Fruit fly (Drosophila melanogaster) whole organism, embryonic: Measurements from ENCODE around the gene CG6962.

Experiments
- Antp ChIP-seq: fragments of 200-800 bp; sonication (Bioruptor generic); optimal IDR thresholded peaks from 3 replicates; lab custom pipeline; 2016; ENCODE audit warnings: missing biosample characterization, missing genetic modification characterization
- CG10565 ChIP-seq: fragments of 200-800 bp; sonication (Bioruptor generic); optimal IDR thresholded peaks from 3 replicates; lab custom pipeline; 2016; ENCODE audit warnings: missing biosample characterization, mild to moderate bottlenecking, missing genetic modification characterization
- CG14860 ChIP-seq: fragments of 200-800 bp; sonication (Bioruptor generic); IDR thresholded peaks from 3 replicates; pipeline ENCODE4 v1.3.6; 2022; ENCODE audit warnings: missing biosample characterization, missing genetic modification characterization; ENCODE audit not compliant: partially characterized antibody
- CG15011 ChIP-seq: fragments of 200-800 bp; sonication (Bioruptor generic); optimal IDR thresholded peaks from 3 replicates; lab custom pipeline; 2018; ENCODE audit warnings: missing biosample characterization, mild to moderate bottlenecking, missing genetic modification characterization
- CG15514 ChIP-seq: fragments of 200-800 bp; sonication (Bioruptor generic); optimal IDR thresholded peaks from 3 replicates; lab custom pipeline; 2017; ENCODE audit warnings: missing biosample characterization, missing genetic modification characterization, mild to moderate bottlenecking, moderate library complexity, missing genetic modification reagents
- CG15601 ChIP-seq: fragments of 200-800 bp; sonication (Bioruptor generic); optimal IDR thresholded peaks from 3 replicates; lab custom pipeline; 2019; ENCODE audit warnings: missing biosample characterization, mild to moderate bottlenecking, missing genetic modification characterization, moderate library complexity
- CG16813 ChIP-seq: fragments of 200-800 bp; sonication (Bioruptor generic); IDR thresholded peaks from 3 replicates; pipeline ENCODE4 v1.3.6; 2022; ENCODE audit warnings: missing biosample characterization, missing genetic modification characterization; ENCODE audit not compliant: partially characterized antibody
- CG16815 ChIP-seq: fragments of 200-800 bp; sonication (Bioruptor generic); optimal IDR thresholded peaks from 3 replicates; lab custom pipeline; 2017; ENCODE audit warnings: missing biosample characterization, mild to moderate bottlenecking, missing genetic modification characterization
- CG17359 ChIP-seq: fragments of 200-800 bp; sonication (Bioruptor generic); optimal IDR thresholded peaks from 3 replicates; lab custom pipeline; 2018; ENCODE audit warnings: missing biosample characterization, mild to moderate bottlenecking, missing genetic modification characterization, moderate library complexity
- CG2120 ChIP-seq: fragments of 200-800 bp; sonication (Bioruptor generic); optimal IDR thresholded peaks from 3 replicates; lab custom pipeline; 2016; ENCODE audit warnings: missing biosample characterization, missing genetic modification characterization
- CG42726 ChIP-seq: fragments of 200-800 bp; sonication (Bioruptor generic); IDR thresholded peaks from 2 replicates; pipeline ENCODE4 v1.3.6; 2022; ENCODE audit warnings: missing biosample characterization, missing genetic modification characterization; ENCODE audit not compliant: partially characterized antibody
- CG4854 ChIP-seq: fragments of 200-800 bp; sonication (Bioruptor generic); optimal IDR thresholded peaks from 2 replicates; lab custom pipeline; 2016; ENCODE audit warnings: missing biosample characterization, missing genetic modification characterization, inconsistent platforms
- CG8089 ChIP-seq: fragments of 200-800 bp; sonication (Bioruptor generic); optimal IDR thresholded peaks from 3 replicates; lab custom pipeline; 2016; ENCODE audit warnings: missing biosample characterization, missing genetic modification characterization
- CG9932 ChIP-seq: fragments of 200-800 bp; sonication (Bioruptor generic); IDR thresholded peaks from 2 replicates; pipeline ENCODE4 v1.3.6; 2022; ENCODE audit warnings: missing biosample characterization, missing genetic modification characterization
- Dad ChIP-seq: fragments of 200-800 bp; sonication (Bioruptor generic); optimal IDR thresholded peaks from 3 replicates; lab custom pipeline; 2016; ENCODE audit warnings: missing biosample characterization, missing genetic modification characterization
- Deaf1 ChIP-seq: fragments of 200-800 bp; optimal IDR thresholded peaks from 3 replicates; lab custom pipeline; 2019; ENCODE audit warnings: missing biosample characterization, mild to moderate bottlenecking, missing genetic modification characterization, moderate library complexity
- Dll ChIP-seq: fragments of 200-800 bp; sonication (Bioruptor generic); IDR thresholded peaks from 4 replicates; pipeline ENCODE4 v1.3.6; 2022; ENCODE audit warnings: missing biosample characterization, missing genetic modification characterization; ENCODE audit not compliant: partially characterized antibody
- Dp ChIP-seq: fragments of 200-800 bp; sonication (Bioruptor generic); optimal IDR thresholded peaks from 2 replicates; lab custom pipeline; 2018; ENCODE audit warnings: missing biosample characterization, mild to moderate bottlenecking, missing genetic modification characterization, moderate library complexity
- ERR ChIP-seq: fragments of 200-800 bp; sonication (Bioruptor generic); optimal IDR thresholded peaks from 2 replicates; lab custom pipeline; 2016; ENCODE audit warnings: missing biosample characterization, missing genetic modification characterization
- Fer1 ChIP-seq: fragments of 200-800 bp; sonication (Bioruptor generic); optimal IDR thresholded peaks from 2 replicates; lab custom pipeline; 2017; ENCODE audit warnings: missing biosample characterization, mild to moderate bottlenecking, missing genetic modification characterization
- Fer2 ChIP-seq: fragments of 200-800 bp; sonication (Bioruptor generic); optimal IDR thresholded peaks from 2 replicates; lab custom pipeline; 2018; ENCODE audit warnings: missing biosample characterization, mild to moderate bottlenecking, missing genetic modification characterization, moderate library complexity
- Fer3 ChIP-seq: fragments of 200-800 bp; sonication (Bioruptor generic); optimal IDR thresholded peaks from 2 replicates; lab custom pipeline; 2018; ENCODE audit warnings: missing biosample characterization, mild to moderate bottlenecking, missing genetic modification characterization, moderate library complexity
- Gug ChIP-seq: fragments of 200-800 bp; sonication (Bioruptor generic); IDR thresholded peaks from 4 replicates; pipeline ENCODE4 v1.3.6; 2022; ENCODE audit warnings: missing biosample characterization, missing genetic modification characterization
- Hmx ChIP-seq: fragments of 200-800 bp; sonication (Bioruptor generic); optimal IDR thresholded peaks from 2 replicates; lab custom pipeline; 2016; ENCODE audit warnings: missing biosample characterization, missing genetic modification characterization
- Oli ChIP-seq: fragments of 200-800 bp; sonication (Bioruptor generic); optimal IDR thresholded peaks from 2 replicates; lab custom pipeline; 2018; ENCODE audit warnings: missing biosample characterization, mild to moderate bottlenecking, missing genetic modification characterization, moderate library complexity
- PHDP ChIP-seq: fragments of 200-800 bp; sonication (Bioruptor generic); optimal IDR thresholded peaks from 3 replicates; lab custom pipeline; 2018; ENCODE audit warnings: missing biosample characterization, mild to moderate bottlenecking, missing genetic modification characterization, moderate library complexity
- Tbp ChIP-seq: fragments of >200 bp; optimal IDR thresholded peaks from 2 replicates; lab custom pipeline; 2018; ENCODE audit warnings: missing biosample characterization, missing genetic modification characterization
- amos ChIP-seq: fragments of 200-800 bp; sonication (Bioruptor generic); IDR thresholded peaks from 2 replicates; pipeline ENCODE4 v1.3.6; 2022; ENCODE audit warnings: missing biosample characterization, missing genetic modification characterization; ENCODE audit not compliant: partially characterized antibody
- az2 ChIP-seq: fragments of 200-800 bp; sonication (Bioruptor generic); optimal IDR thresholded peaks from 3 replicates; lab custom pipeline; 2016; ENCODE audit warnings: missing biosample characterization, missing genetic modification characterization
- bab2 ChIP-seq: fragments of 200-800 bp; sonication (Bioruptor generic); optimal IDR thresholded peaks from 2 replicates; lab custom pipeline; 2016; ENCODE audit warnings: missing biosample characterization, missing genetic modification characterization
- cas ChIP-seq: fragments of 200-800 bp; sonication (Bioruptor generic); IDR thresholded peaks from 2 replicates; pipeline ENCODE4 v1.3.6; 2022; ENCODE audit warnings: missing biosample characterization, missing genetic modification characterization
- dimm ChIP-seq: fragments of 200-800 bp; sonication (Bioruptor generic); IDR thresholded peaks from 2 replicates; pipeline ENCODE4 v1.3.6; 2022; ENCODE audit warnings: missing biosample characterization, missing genetic modification characterization
- dmrt11E ChIP-seq: fragments of 200-800 bp; sonication (Bioruptor generic); optimal IDR thresholded peaks from 3 replicates; lab custom pipeline; 2018; ENCODE audit warnings: missing biosample characterization, mild to moderate bottlenecking, missing genetic modification characterization, moderate library complexity
- dmrt99B ChIP-seq: fragments of 200-800 bp; sonication (Bioruptor generic); optimal IDR thresholded peaks from 2 replicates; lab custom pipeline; 2018; ENCODE audit warnings: missing biosample characterization, mild to moderate bottlenecking, missing genetic modification characterization, moderate library complexity
- inv ChIP-seq: fragments of 200-800 bp; sonication (Bioruptor generic); IDR thresholded peaks from 2 replicates; pipeline ENCODE4 v1.3.6; 2022; ENCODE audit warnings: missing biosample characterization, missing genetic modification characterization; ENCODE audit not compliant: partially characterized antibody
- jing ChIP-seq: fragments of 200-800 bp; sonication (Bioruptor generic); optimal IDR thresholded peaks from 2 replicates; lab custom pipeline; 2018; ENCODE audit warnings: missing biosample characterization, mild to moderate bottlenecking, missing genetic modification characterization
- kni ChIP-seq: fragments of 200-800 bp; sonication (Bioruptor generic); optimal IDR thresholded peaks from 3 replicates; lab custom pipeline; 2017; ENCODE audit warnings: mild to moderate bottlenecking, missing biosample characterization, missing genetic modification reagents, missing genetic modification characterization
- lab ChIP-seq: fragments of 200-800 bp; sonication (Bioruptor generic); optimal IDR thresholded peaks from 3 replicates; lab custom pipeline; 2017; ENCODE audit warnings: missing biosample characterization, missing genetic modification characterization, mild to moderate bottlenecking, moderate library complexity, missing genetic modification reagents
- lola ChIP-seq, 3 experiments: fragments of >200 bp in 2 of 3; fragments of 200-800 bp in 1 of 3; sonication (Bioruptor generic) in 1 of 3; optimal IDR thresholded peaks; 2 replicates each; lab custom pipeline; 2017 to 2019; ENCODE audit warnings: missing biosample characterization in 3 of 3, missing genetic modification characterization in 3 of 3, mild to moderate bottlenecking in 1 of 3, moderate library complexity in 1 of 3
- nerfin-1 ChIP-seq: fragments of 200-800 bp; sonication (Bioruptor generic); optimal IDR thresholded peaks from 3 replicates; lab custom pipeline; 2019; ENCODE audit warnings: missing biosample characterization, mild to moderate bottlenecking, missing genetic modification characterization, moderate library complexity
- pum ChIP-seq: fragments of 200-800 bp; sonication (Bioruptor generic); optimal IDR thresholded peaks from 2 replicates; lab custom pipeline; 2016; ENCODE audit warnings: missing biosample characterization, missing genetic modification characterization
- slbo ChIP-seq: fragments of 200-800 bp; sonication (Bioruptor generic); IDR thresholded peaks from 2 replicates; pipeline ENCODE4 v1.3.6; 2022; ENCODE audit warnings: missing biosample characterization, missing genetic modification characterization
- slou ChIP-seq: fragments of 200-800 bp; sonication (Bioruptor generic); optimal IDR thresholded peaks from 3 replicates; lab custom pipeline; 2016; ENCODE audit warnings: missing biosample characterization, missing genetic modification characterization
- ttk ChIP-seq: fragments of 200-800 bp; sonication (Bioruptor generic); IDR thresholded peaks from 2 replicates; pipeline ENCODE4 v2.1.2; 2022; ENCODE audit warnings: missing biosample characterization, missing genetic modification characterization
- unc-4 ChIP-seq: fragments of 200-800 bp; sonication (Bioruptor generic); IDR thresholded peaks from 2 replicates; pipeline ENCODE4 v1.3.6; 2022; ENCODE audit warnings: missing biosample characterization, missing genetic modification characterization; ENCODE audit not compliant: partially characterized antibody

CG6962 gene

dm6 chr3R:11888038-11888567 is 5.8 kb upstream of the CG6962 start (continued):
- TF ChIP-seq CG16813 (peak; percentile 63), CG10565 (GFP tag; lab: Kevin White, UChicago) (no peak), Dad (GFP tag; lab: Kevin White, UChicago) (peak; percentile 17), CG15601 (tag; lab: Kevin White, UChicago) (peak; percentile 30), Dll (GFP tag; lab: Robert Waterston, UW) (peak; percentile 50; the same call in 2 of the 4 replicates), slbo (GFP tag; lab: Robert Waterston, UW) (peak; percentile 11; the same call in 1 of the 2 replicates), bab2 (GFP tag; lab: Kevin White, UChicago) (peak; percentile 16), az2 (GFP tag; lab: Kevin White, UChicago) (peak; percentile 24), nerfin-1 (tag; lab: Kevin White, UChicago) (peak; percentile 15), amos (GFP tag; lab: Robert Waterston, UW) (peak; percentile 52), dmrt11E (tag; lab: Kevin White, UChicago) (peak; percentile 26), CG9932 (peak; percentile 37; the same call in 1 of the 2 replicates), jing (GFP tag; lab: Kevin White, UChicago) (no peak), Antp (peak; percentile 0), CG14860 (GFP tag; lab: Robert Waterston, UW) (no peak), CG4854 (GFP tag; lab: Kevin White, UChicago) (no peak), CG2120 (GFP tag; lab: Kevin White, UChicago) (no peak), Oli (tag; lab: Kevin White, UChicago) (peak; percentile 32), CG42726 (GFP tag; lab: Robert Waterston, UW) (0 out of 2 replicates have a peak, but pooled peaks have one; percentile 40), Fer1 (GFP tag; lab: Kevin White, UChicago) (no peak), kni (GFP tag; lab: Kevin White, UChicago) (peak; percentile 88)
- TF ChIP-seq, all 482 proteins: peak for 71

dm6 chr3R:11887114-11888037 is 5.0 kb upstream of the CG6962 start, which contains the start of gene mthl5:
mthl5 (minus strand) TSS chr3R:11887168.
- TF ChIP-seq Dp (GFP tag; lab: Kevin White, UChicago) (no peak), slou (GFP tag; lab: Kevin White, UChicago) (peak; percentile 61), unc-4 (no peak), Deaf1 (tag; lab: Kevin White, UChicago) (peak; percentile 54), Hmx (GFP tag; lab: Kevin White, UChicago) (peak; percentile 44), cas (no peak), CG8089 (GFP tag; lab: Kevin White, UChicago) (peak; percentile 51), dmrt99B (tag; lab: Kevin White, UChicago) (peak; percentile 86), Gug (GFP tag; lab: Robert Waterston, UW) (peak; percentile 80), PHDP (peak; percentile 81), lab (peak; percentile 69), Fer2 (tag; lab: Kevin White, UChicago) (no peak), Tbp (no peak), pum (GFP tag; lab: Kevin White, UChicago) (peak; percentile 84), dimm (GFP tag; lab: Robert Waterston, UW) (0 out of 2 replicates have a peak, but pooled peaks have one; percentile 32), ttk (peak; percentile 75), CG15514 (GFP tag; lab: Kevin White, UChicago) (peak; percentile 39), CG15011 (GFP tag; lab: Kevin White, UChicago) (peak; percentile 41), lola (GFP tag; optimal IDR thresholded peaks at IDR 0.05; lab: Kevin White, UChicago) (peak in 1 of 3 experiments; percentile 89), CG4854 (GFP tag; lab: Kevin White, UChicago) (no peak), inv (GFP tag; lab: Robert Waterston, UW) (no peak), ERR (GFP tag; lab: Kevin White, UChicago) (peak; percentile 56), CG16815 (peak; percentile 86), CG17359 (tag; lab: Kevin White, UChicago) (peak; percentile 76), Fer3 (tag; lab: Kevin White, UChicago) (peak; percentile 57)
